Fruit fly (Drosophila melanogaster) whole organism, prepupa: Measurements from ENCODE around the gene Nf-YA.

ENCODE experiments used
- Blimp-1 ChIP-seq: fragments of 200-800 bp; sonication (Bioruptor generic); optimal IDR thresholded peaks from 3 replicates; lab custom pipeline; 2017; ENCODE audit warnings: missing biosample characterization, missing genetic modification characterization, mild to moderate bottlenecking, moderate library complexity, missing genetic modification reagents
- CG11294 ChIP-seq: fragments of 200-800 bp; sonication (Bioruptor generic); IDR thresholded peaks from 2 replicates; pipeline ENCODE4 v1.3.6; 2022; ENCODE audit warnings: missing biosample characterization, missing genetic modification characterization
- CG11762 ChIP-seq: fragments of 200-800 bp; sonication (Bioruptor generic); optimal IDR thresholded peaks from 3 replicates; lab custom pipeline; 2016; ENCODE audit warnings: missing biosample characterization, missing genetic modification characterization; ENCODE audit not compliant: insufficient read depth
- CG1621 ChIP-seq: fragments of 200-800 bp; sonication (Bioruptor generic); optimal IDR thresholded peaks from 3 replicates; lab custom pipeline; 2018; ENCODE audit warnings: missing biosample characterization, mild to moderate bottlenecking, missing genetic modification characterization
- CG16779 ChIP-seq: fragments of 200-800 bp; sonication (Bioruptor generic); optimal IDR thresholded peaks from 3 replicates; lab custom pipeline; 2017; ENCODE audit warnings: missing biosample characterization, mild to moderate bottlenecking, missing genetic modification characterization
- CG3032 ChIP-seq: fragments of 200-800 bp; optimal IDR thresholded peaks from 2 replicates; lab custom pipeline; 2019; ENCODE audit warnings: missing biosample characterization, mild to moderate bottlenecking, missing genetic modification characterization, moderate library complexity
- CG31627 ChIP-seq: fragments of 200-800 bp; sonication (Bioruptor generic); optimal IDR thresholded peaks from 3 replicates; lab custom pipeline; 2016; ENCODE audit warnings: missing biosample characterization, missing genetic modification characterization
- CG32006 ChIP-seq: fragments of 200-800 bp; sonication (Bioruptor generic); optimal IDR thresholded peaks from 3 replicates; lab custom pipeline; 2017; ENCODE audit warnings: missing biosample characterization, mild to moderate bottlenecking, missing genetic modification characterization
- CG3919 ChIP-seq: fragments of 200-800 bp; sonication (Bioruptor generic); optimal IDR thresholded peaks from 3 replicates; lab custom pipeline; 2016; ENCODE audit warnings: missing biosample characterization, missing genetic modification characterization
- CG4318 ChIP-seq: fragments of 200-800 bp; sonication (Bioruptor generic); optimal IDR thresholded peaks from 3 replicates; lab custom pipeline; 2017; ENCODE audit warnings: missing biosample characterization, mild to moderate bottlenecking, missing genetic modification characterization
- CG6163 ChIP-seq: fragments of 200-800 bp; sonication (Bioruptor generic); IDR thresholded peaks from 3 replicates; pipeline ENCODE4 v1.3.6; 2022; ENCODE audit warnings: missing biosample characterization, missing genetic modification characterization
- CG6808 ChIP-seq: fragments of 200-800 bp; sonication (Bioruptor generic); optimal IDR thresholded peaks from 3 replicates; lab custom pipeline; 2017; ENCODE audit warnings: missing biosample characterization, missing genetic modification characterization, mild to moderate bottlenecking, moderate library complexity, missing genetic modification reagents
- CG6854 ChIP-seq: fragments of 200-800 bp; sonication (Bioruptor generic); optimal IDR thresholded peaks from 2 replicates; lab custom pipeline; 2017; ENCODE audit warnings: missing biosample characterization, mild to moderate bottlenecking, missing genetic modification characterization
- CG8119 ChIP-seq: fragments of 200-800 bp; sonication (Bioruptor generic); IDR thresholded peaks from 3 replicates; pipeline ENCODE4 v1.3.6; 2022; ENCODE audit warnings: missing biosample characterization, missing genetic modification characterization
- Eip78C ChIP-seq: fragments of 200-800 bp; sonication (Bioruptor generic); peaks from one replicate; lab custom pipeline; 2016; ENCODE audit warnings: missing biosample characterization, missing genetic modification characterization
- Eip93F ChIP-seq: fragments of 200-800 bp; sonication (Bioruptor generic); optimal IDR thresholded peaks from 2 replicates; lab custom pipeline; 2016; ENCODE audit warnings: missing biosample characterization, mild to moderate bottlenecking, missing genetic modification characterization
- Ets96B ChIP-seq: fragments of 200-800 bp; optimal IDR thresholded peaks from 2 replicates; lab custom pipeline; 2019; ENCODE audit warnings: missing biosample characterization, mild to moderate bottlenecking, missing genetic modification characterization, moderate library complexity
- Gug ChIP-seq: fragments of 200-800 bp; sonication (Bioruptor generic); IDR thresholded peaks from 2 replicates; pipeline ENCODE4 v1.3.6; 2022; ENCODE audit warnings: missing biosample characterization, missing genetic modification characterization
- Hr38 ChIP-seq: sonication (Bioruptor generic); optimal IDR thresholded peaks from 2 replicates; lab custom pipeline; 2016; ENCODE audit warnings: missing biosample characterization, missing genetic modification characterization
- Lpt ChIP-seq: fragments of 200-800 bp; sonication (Bioruptor generic); optimal IDR thresholded peaks from 3 replicates; lab custom pipeline; 2016; ENCODE audit warnings: missing biosample characterization, missing genetic modification characterization
- Sox14 ChIP-seq: fragments of 200-800 bp; sonication (Bioruptor generic); optimal IDR thresholded peaks from 3 replicates; lab custom pipeline; 2016; ENCODE audit warnings: missing biosample characterization, missing genetic modification characterization
- Sox15 ChIP-seq: fragments of 200-800 bp; sonication (Bioruptor generic); optimal IDR thresholded peaks from 3 replicates; lab custom pipeline; 2016; ENCODE audit warnings: missing biosample characterization, missing genetic modification characterization
- achi ChIP-seq: fragments of 200-800 bp; sonication (Bioruptor generic); optimal IDR thresholded peaks from 3 replicates; lab custom pipeline; 2016; ENCODE audit warnings: missing biosample characterization, missing genetic modification characterization
- acj6 ChIP-seq: fragments of 200-800 bp; sonication (Bioruptor generic); optimal IDR thresholded peaks from 3 replicates; lab custom pipeline; 2016; ENCODE audit warnings: missing biosample characterization, missing genetic modification characterization
- dac ChIP-seq: fragments of 200-800 bp; sonication (Bioruptor generic); optimal IDR thresholded peaks from 2 replicates; lab custom pipeline; 2017; ENCODE audit warnings: missing biosample characterization, mild to moderate bottlenecking, missing genetic modification characterization
- eg ChIP-seq: fragments of 200-800 bp; sonication (Bioruptor generic); IDR thresholded peaks from 3 replicates; pipeline ENCODE4 v1.3.6; 2022; ENCODE audit warnings: missing biosample characterization, missing genetic modification characterization
- esn ChIP-seq: fragments of 200-800 bp; sonication (Bioruptor generic); optimal IDR thresholded peaks from 2 replicates; lab custom pipeline; 2016; ENCODE audit warnings: missing biosample characterization, mild to moderate bottlenecking, missing genetic modification characterization, moderate library complexity
- fd85E ChIP-seq: fragments of 200-800 bp; sonication (Bioruptor generic); optimal IDR thresholded peaks from 3 replicates; lab custom pipeline; 2016; ENCODE audit warnings: missing biosample characterization, missing genetic modification characterization
- lz ChIP-seq: fragments of 200-800 bp; sonication (Bioruptor generic); optimal IDR thresholded peaks from 3 replicates; lab custom pipeline; 2016; ENCODE audit warnings: missing biosample characterization, missing genetic modification characterization
- net ChIP-seq: fragments of 200-800 bp; sonication (Bioruptor generic); optimal IDR thresholded peaks from 3 replicates; lab custom pipeline; 2016; ENCODE audit warnings: missing biosample characterization, missing genetic modification characterization
- salr ChIP-seq, 2 experiments: fragments of 200-800 bp; sonication (Bioruptor generic); optimal IDR thresholded peaks; 3 replicates each; lab custom pipeline; 2016 to 2018; ENCODE audit warnings: missing biosample characterization in 2 of 2, missing genetic modification characterization in 2 of 2, mild to moderate bottlenecking in 1 of 2
- spab ChIP-seq: fragments of 200-800 bp; sonication (Bioruptor generic); optimal IDR thresholded peaks from 2 replicates; lab custom pipeline; 2017; ENCODE audit warnings: missing biosample characterization, mild to moderate bottlenecking, missing genetic modification characterization, missing genetic modification reagents
- ss ChIP-seq, 2 experiments: fragments of 200-800 bp; sonication (Bioruptor generic); optimal IDR thresholded peaks; 2 replicates in 1 of 2; 3 replicates in 1 of 2; lab custom pipeline; 2017 to 2018; ENCODE audit warnings: mild to moderate bottlenecking in 2 of 2, missing biosample characterization in 2 of 2, missing genetic modification characterization in 2 of 2, moderate library complexity in 1 of 2
- svp ChIP-seq: fragments of 200-800 bp; sonication (Bioruptor generic); peaks from one replicate; lab custom pipeline; 2016; ENCODE audit warnings: missing biosample characterization, missing genetic modification characterization
- vri ChIP-seq: fragments of 200-800 bp; sonication (Bioruptor generic); optimal IDR thresholded peaks from 3 replicates; lab custom pipeline; 2016; ENCODE audit warnings: missing biosample characterization, mild to moderate bottlenecking, missing genetic modification characterization

Nf-YA gene

DNA sequence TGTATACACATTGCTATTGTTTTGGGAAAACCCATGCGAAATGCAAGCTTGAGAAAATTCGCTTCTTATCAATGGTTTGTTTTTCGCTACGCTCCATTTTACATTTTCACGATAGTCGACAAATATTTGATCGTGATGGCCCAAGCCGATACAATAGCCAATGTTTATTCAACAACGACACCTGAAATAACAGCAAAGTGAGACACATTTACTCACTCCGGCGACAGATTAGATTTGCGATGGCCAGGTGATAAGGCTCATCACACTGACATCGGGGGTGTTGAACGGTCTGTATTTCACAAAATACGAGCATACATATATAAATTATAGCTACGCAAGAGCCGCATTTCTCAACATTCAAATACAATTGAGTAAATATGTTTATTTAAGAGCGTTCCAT lies 44.9 kb downstream of the Nf-YA start (continued):
- TF ChIP-seq Blimp-1 (GFP tag; lab: Kevin White, UChicago) (no peak), salr (GFP tag; optimal IDR thresholded peaks at IDR 0.05; lab: Kevin White, UChicago) (no peak), CG3919 (GFP tag; lab: Kevin White, UChicago) (no peak), CG6163 (GFP tag; lab: Robert Waterston, UW) (peak; percentile 57; the same call in 2 of the 3 replicates), ss (GFP tag; optimal IDR thresholded peaks at IDR 0.05; lab: Kevin White, UChicago) (no peak), CG16779 (tag; lab: Kevin White, UChicago) (peak; percentile 4), lz (no peak), CG6854 (GFP tag; lab: Kevin White, UChicago) (no peak), CG32006 (GFP tag; lab: Kevin White, UChicago) (no peak), Ets96B (tag; lab: Kevin White, UChicago) (no peak), CG31627 (GFP tag; lab: Kevin White, UChicago) (no peak), vri (peak; percentile 40), CG1621 (tag; lab: Kevin White, UChicago) (no peak), Sox15 (GFP tag; lab: Kevin White, UChicago) (no peak), acj6 (GFP tag; lab: Kevin White, UChicago) (no peak), Gug (GFP tag; lab: Robert Waterston, UW) (no peak), CG6808 (GFP tag; lab: Kevin White, UChicago) (peak; percentile 52), CG3032 (tag; lab: Kevin White, UChicago) (no peak), dac (GFP tag; lab: Kevin White, UChicago) (no peak), CG8119 (GFP tag; lab: Robert Waterston, UW) (0 out of 3 replicates have a peak, but pooled peaks have one; percentile 22), Eip93F (no peak), CG11294 (GFP tag; lab: Robert Waterston, UW) (no peak), Sox14 (no peak), Lpt (no peak), CG11762 (GFP tag; lab: Kevin White, UChicago) (no peak), CG4318 (GFP tag; lab: Kevin White, UChicago) (no peak), fd85E (GFP tag; lab: Kevin White, UChicago) (no peak), eg (GFP tag; lab: Robert Waterston, UW) (no peak)

DNA sequence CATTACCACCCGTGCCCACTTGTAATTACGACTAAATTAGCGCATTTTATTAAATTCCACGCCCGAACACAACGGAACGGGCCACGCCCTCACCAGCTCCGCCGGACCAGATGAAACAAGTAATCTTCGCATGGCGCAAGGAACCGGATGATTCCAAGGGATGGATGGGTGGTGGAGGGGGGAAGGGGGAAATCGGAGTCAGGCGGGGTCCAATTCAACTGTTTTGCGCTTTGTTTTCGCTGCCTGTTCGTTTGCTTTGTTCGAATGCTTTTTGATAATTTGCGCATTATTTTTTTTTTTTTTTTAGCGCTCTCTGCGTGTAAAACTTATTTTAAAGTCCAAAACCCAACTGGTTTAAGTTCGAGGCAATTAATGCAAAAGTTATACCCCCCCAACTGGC lies 45.4 kb downstream of the Nf-YA start:
- TF ChIP-seq CG1621 (tag; lab: Kevin White, UChicago) (peak; percentile 76), svp (peak; percentile 40), Sox14 (peak; percentile 21), esn (GFP tag; lab: Kevin White, UChicago) (no peak), ss (GFP tag; optimal IDR thresholded peaks at IDR 0.05; lab: Kevin White, UChicago) (peak in 1 of 2 experiments; percentile 19)

- peak; percentile 29 for TF ChIP-seq Eip78C (GFP tag; lab: Kevin White, UChicago)
- TF ChIP-seq achi (GFP tag; lab: Kevin White, UChicago): no peak
These were observed 46.0 kb downstream of the Nf-YA start for dm6 chr3L:9396038-9396437.

dm6 chr3L:9391340-9391980 lies 50.6 kb downstream of the Nf-YA start:
- TF ChIP-seq Eip93F: no peak
- TF ChIP-seq vri: no peak
- TF ChIP-seq spab (GFP tag; lab: Kevin White, UChicago): no peak
- no peak for TF ChIP-seq Hr38 (GFP tag; lab: Kevin White, UChicago)
- peak; percentile 78 for TF ChIP-seq svp
- no peak for TF ChIP-seq net (GFP tag; lab: Kevin White, UChicago)
- TF ChIP-seq CG6854 (GFP tag; lab: Kevin White, UChicago): no peak
